Fruit fly (Drosophila melanogaster): ENCODE measurements around the gene T48.
A peak's percentile ranks its signal among the peaks of the same experiment; 100 is the strongest.

The T48 gene

DNA sequence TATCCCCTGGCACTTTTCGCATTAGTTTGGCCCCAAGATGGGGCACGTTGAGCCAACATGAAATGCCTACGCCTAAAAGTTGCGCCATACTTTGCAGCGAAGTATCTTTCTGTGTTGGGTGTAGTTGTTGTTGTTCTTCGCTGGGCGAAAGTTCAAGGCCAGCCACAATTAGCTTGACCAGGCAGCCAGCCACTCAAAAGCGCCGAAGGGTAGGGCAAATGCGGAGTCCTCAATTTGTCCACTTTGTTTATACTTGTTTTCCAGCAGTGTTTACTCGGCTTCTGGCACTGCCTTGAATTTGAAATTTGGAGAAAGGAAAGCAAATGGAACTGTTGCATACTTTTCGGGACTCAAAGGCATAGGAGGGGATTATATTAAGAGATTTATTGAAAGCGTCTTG, 75.6 kb downstream of the T48 start:
- peak; percentile 25 for TF ChIP-seq EcR (GFP tag; optimal IDR thresholded peaks at IDR 0.05)
- no peak for TF ChIP-seq fd96Ca (GFP tag; IDR thresholded peaks at IDR 0.05)

DNA sequence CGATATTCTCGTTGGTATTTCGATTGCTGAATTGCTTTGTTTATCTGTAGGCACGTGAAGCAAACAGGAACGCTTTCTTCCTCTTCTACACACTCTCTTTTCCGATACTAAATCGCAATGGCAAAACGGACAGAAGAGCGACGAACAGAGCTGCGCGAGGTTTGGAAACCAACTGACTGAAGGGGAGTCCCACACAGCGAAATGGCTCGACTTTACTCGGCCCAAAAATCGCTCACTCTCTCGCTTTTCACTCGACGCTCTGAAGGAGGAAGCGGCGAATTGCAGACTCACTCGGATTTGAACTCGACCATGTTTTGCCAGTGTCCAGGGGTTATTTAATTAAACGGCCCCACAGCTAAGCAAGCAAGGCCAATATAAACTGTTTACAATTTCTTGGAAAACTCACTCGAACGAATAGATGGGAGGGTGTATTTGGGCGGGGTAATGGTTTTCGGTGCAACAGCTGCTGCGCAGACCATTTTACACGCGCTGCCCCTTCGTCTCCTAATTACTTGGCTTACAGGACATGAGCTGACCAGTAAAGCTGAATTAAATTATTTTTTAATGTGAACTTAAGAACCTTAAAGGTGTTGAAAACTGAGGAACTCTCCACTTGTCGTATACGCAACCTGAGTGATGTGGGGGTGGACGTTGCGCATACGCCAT, 76.9 kb downstream of the T48 start, which contains the start of gene CG6330:
Gene CG6330 (minus strand): TSS at position 178 of the 666 bp plus-strand sequence.
- TF ChIP-seq CG15710 (tag; optimal IDR thresholded peaks at IDR 0.05) = no peak
- TF ChIP-seq fd96Ca (GFP tag; IDR thresholded peaks at IDR 0.05) = no peak
- TF ChIP-seq EcR (GFP tag; optimal IDR thresholded peaks at IDR 0.05) = no peak
- TF ChIP-seq CG32121 (GFP tag; IDR thresholded peaks at IDR 0.05) = no peak
- no peak for TF ChIP-seq CG9948 (tag; optimal IDR thresholded peaks at IDR 0.05)
- TF ChIP-seq CG14655 (GFP tag; optimal IDR thresholded peaks at IDR 0.05) = no peak
- TF ChIP-seq Ets98B (GFP tag; IDR thresholded peaks at IDR 0.05) = no peak
- TF ChIP-seq CG8301 (tag; optimal IDR thresholded peaks at IDR 0.05) = no peak
- TF ChIP-seq Pif1A (GFP tag; optimal IDR thresholded peaks at IDR 0.05) = no peak
- TF ChIP-seq Snoo (tag; optimal IDR thresholded peaks at IDR 0.05) = no peak
- no peak for TF ChIP-seq CG34367 (tag; optimal IDR thresholded peaks at IDR 0.05)
- TF ChIP-seq CG13204 (GFP tag; optimal IDR thresholded peaks at IDR 0.05) = no peak
- no peak for TF ChIP-seq gl (tag; optimal IDR thresholded peaks at IDR 0.05)
- TF ChIP-seq CG4496 (GFP tag; IDR thresholded peaks at IDR 0.05) = no peak
- no peak for TF ChIP-seq CG17806 (tag; optimal IDR thresholded peaks at IDR 0.05)
- TF ChIP-seq rn (GFP tag; IDR thresholded peaks at IDR 0.05) = no peak
- no peak for TF ChIP-seq D1 (tag; optimal IDR thresholded peaks at IDR 0.05)
- no peak for TF ChIP-seq Pif1B (GFP tag; optimal IDR thresholded peaks at IDR 0.05)

DNA sequence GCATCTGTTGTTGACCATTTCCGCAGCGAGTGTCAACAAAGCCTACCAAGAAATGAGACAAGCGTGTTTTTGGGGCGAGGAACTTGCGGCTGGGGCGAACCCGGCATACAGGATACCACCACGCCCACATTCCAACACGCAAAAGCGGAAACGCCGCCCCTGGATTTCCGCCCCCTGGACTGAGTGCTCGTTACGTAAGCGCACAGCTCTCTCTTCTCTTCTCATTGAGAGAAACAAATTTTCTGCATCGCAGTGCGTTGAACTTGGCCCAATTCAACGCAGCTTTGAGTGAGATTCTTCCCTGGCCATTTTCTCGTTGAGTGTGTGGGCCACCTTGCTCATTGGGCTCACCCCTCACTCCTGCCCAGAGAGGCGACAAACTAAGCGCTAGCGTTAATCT, 79.0 kb downstream of the T48 start:
- TF ChIP-seq Ets98B (GFP tag; IDR thresholded peaks at IDR 0.05) = no peak
- peak; percentile 68 for TF ChIP-seq EcR (GFP tag; optimal IDR thresholded peaks at IDR 0.05)
- TF ChIP-seq CG17806 (tag; optimal IDR thresholded peaks at IDR 0.05) = no peak
- TF ChIP-seq CG4496 (GFP tag; IDR thresholded peaks at IDR 0.05) = 0 out of 3 replicates have a peak, but pooled peaks have one; percentile 24
